Fruit fly (Drosophila melanogaster) whole organism, larva: ENCODE results near the gene CG34309.

ENCODE experiments used
- noc ChIP-seq: fragments of 200-800 bp; sonication (Bioruptor generic); optimal IDR thresholded peaks from 3 replicates; lab custom pipeline; 2019; ENCODE audit warnings: missing biosample characterization, mild to moderate bottlenecking, missing genetic modification characterization, moderate library complexity

Gene CG34309

dm6 chr3R:13379675-13380074 lies 7.2 kb downstream of the CG34309 start, which contains the start of the genes CG9813 and CG8870:
CG9813 (minus strand) TSS chr3R:13379775.
CG8870 (plus strand) TSS chr3R:13379842.
- no peak for TF ChIP-seq noc (tag; lab: Kevin White, UChicago)

DNA sequence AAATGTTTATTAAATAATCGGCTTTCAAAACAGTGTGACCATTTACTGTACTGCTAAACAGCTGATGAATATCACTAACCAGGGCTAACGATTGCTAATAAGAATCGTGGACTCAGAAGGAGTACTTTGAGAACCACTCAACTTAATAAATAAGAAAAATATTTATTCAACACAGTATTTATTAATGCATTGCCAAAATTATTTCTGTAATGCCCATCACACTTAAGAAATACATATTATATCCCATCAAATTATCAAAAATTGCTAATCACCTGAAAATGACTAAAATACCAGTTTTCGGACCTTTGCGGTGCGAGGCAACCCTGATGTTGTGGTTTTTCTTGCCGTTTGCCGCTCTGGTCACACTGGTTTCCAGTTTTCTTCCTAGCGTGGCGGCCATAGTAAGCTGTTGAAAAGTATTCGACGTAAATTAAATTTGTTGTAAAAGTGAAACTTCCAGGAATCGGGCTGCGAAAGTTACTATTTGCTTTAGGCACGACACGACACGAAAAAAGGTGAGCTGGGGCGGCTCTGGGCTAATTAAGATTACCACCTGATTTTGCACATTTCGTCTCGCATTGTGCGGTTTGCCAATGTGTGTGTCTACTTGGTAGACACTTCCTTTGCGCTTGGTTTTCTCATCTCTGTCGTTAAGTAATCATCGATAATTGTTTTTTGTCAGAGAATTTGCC lies 9.5 kb downstream of the CG34309 start, which contains the start of the genes mRpS21 and Droj2:
Gene mRpS21 (minus strand): TSS at position 66 of the 692 bp plus-strand sequence.
Gene Droj2 (plus strand): TSS at position 363 of the 692 bp plus-strand sequence.
- TF ChIP-seq noc (tag; lab: Kevin White, UChicago) = peak; percentile 32

dm6 chr3R:13382656-13383142 lies 10.3 kb downstream of the CG34309 start:
- peak; percentile 1 for TF ChIP-seq noc (tag; lab: Kevin White, UChicago)

DNA sequence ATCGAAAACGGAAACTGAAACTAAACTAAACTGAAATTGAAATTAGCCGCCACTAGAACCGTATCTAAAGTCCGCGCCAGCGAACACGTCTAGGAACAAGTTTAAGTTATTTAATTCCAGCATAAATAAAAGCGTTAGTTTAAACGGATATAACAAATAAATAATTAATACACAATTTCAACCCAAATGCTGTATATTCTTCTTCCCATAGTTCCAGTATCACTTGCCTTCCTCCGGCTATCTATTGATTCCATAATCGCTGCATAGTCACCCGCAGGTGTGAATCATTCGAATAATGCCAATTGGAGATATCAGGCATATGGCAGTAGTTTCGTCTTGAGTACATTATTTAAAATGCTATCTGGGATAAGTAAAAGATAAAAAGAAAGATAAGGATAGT lies 12.7 kb downstream of the CG34309 start:
- no peak for TF ChIP-seq noc (tag; lab: Kevin White, UChicago)

- TF ChIP-seq noc (tag; lab: Kevin White, UChicago) = no peak
Observed at dm6 chr3R:13388160-13388870, 15.9 kb downstream of the CG34309 start, which contains the start of gene CG9799. CG9799 (minus strand) TSS chr3R:13388709.

- no peak for TF ChIP-seq noc (tag; lab: Kevin White, UChicago)
Observed at dm6 chr3R:13390490-13390889, 18.1 kb downstream of the CG34309 start.

- TF ChIP-seq noc (tag; lab: Kevin White, UChicago) = no peak
Observed at dm6 chr3R:13393009-13393408, 20.6 kb downstream of the CG34309 start.

DNA sequence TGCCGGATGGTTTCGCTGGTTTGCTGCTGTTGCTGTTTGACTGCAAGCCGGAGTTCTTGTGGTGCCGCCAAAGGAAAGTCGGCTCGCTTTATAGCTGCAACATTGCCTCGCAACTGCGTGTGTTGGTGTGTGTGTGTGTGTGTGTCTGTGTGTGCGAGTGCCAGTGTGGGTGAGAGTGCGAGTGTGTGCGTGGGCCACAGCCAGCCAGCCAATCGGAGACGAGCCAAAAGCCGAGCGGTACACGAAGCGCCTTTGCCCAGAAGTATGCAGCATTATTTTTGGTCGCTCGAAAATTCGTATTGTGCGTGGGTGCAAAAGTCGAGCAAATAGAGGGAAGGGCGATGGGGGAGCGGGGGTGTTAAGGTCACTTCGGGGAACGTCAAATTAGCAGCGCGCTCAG lies 22.7 kb downstream of the CG34309 start, which contains the start of gene CCHa2:
Gene CCHa2 (minus strand): TSS at position 65 of the 400 bp plus-strand sequence.
- TF ChIP-seq noc (tag; lab: Kevin White, UChicago) = no peak

DNA sequence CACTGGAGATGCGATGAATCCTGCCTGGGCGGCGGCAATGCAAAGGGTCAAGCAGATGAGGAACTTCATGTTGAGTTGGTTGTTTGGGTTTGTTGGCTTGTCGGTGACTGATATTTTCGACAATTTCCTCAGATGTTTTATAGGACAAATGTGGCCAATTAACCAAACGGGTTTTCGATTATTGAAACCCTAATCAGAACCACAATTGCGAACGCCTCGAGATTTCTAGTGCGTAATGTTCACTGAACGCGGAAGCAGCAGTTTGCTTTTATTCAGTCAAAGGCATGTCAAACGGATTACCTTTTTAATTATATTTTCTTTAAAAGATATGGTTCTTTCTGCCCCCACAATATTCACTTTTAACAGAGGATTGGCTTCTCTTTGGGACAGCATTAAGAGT lies 24.6 kb downstream of the CG34309 start, which contains the start of gene CG14374:
Gene CG14374 (minus strand): TSS at position 101 of the 400 bp plus-strand sequence.
- TF ChIP-seq noc (tag; lab: Kevin White, UChicago) = no peak

DNA sequence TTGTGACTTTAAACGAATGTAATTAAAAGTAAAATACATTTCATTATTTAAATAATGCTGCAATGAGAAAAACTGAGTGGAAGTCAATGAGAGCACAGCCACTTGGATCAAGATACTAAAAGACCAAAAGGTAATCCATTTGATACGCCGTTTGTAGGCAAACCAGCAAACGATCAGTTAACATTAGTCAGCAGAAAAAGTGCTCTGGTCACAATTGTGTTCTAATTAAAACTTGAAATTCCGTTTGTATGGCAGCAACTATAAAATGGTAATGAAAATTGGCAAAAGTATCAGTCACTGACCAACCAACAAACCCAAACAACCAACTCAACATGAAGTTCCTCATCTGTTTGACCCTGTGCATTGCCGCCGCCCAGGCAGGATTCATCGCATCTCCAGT lies 25.1 kb downstream of the CG34309 start, which contains the start of gene CG14377:
Gene CG14377 (plus strand): TSS at position 301 of the 400 bp plus-strand sequence.
- no peak for TF ChIP-seq noc (tag; lab: Kevin White, UChicago)

dm6 chr3R:13400902-13401721 lies 28.7 kb downstream of the CG34309 start:
- peak; percentile 94 for TF ChIP-seq noc (tag; lab: Kevin White, UChicago)

- TF ChIP-seq noc (tag; lab: Kevin White, UChicago) = no peak
Observed at dm6 chr3R:13401722-13402296, 29.4 kb downstream of the CG34309 start, which contains the start of gene GILT1. GILT1 (minus strand) TSS chr3R:13401862.

DNA sequence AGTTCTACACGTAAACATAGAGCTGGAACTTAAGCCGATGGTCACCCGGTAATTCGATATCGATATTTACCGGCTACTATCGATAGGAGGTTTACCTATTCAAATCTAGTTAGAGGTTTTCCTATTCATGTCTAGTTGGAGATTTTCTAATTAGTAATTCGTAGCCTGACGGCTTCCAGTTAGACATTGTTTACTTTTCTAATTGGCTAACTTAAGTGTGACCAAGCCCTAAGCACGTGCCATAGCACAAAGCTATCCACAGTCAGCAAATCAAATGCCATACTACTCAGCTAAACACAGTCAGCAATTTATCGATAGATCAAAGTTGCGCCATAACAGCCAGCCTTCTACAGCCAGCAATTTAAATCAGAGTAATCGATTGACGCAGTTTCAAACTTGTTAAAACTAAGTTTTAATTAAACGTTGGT lies 30.6 kb downstream of the CG34309 start, which contains the start of gene Dpm3:
Gene Dpm3 (minus strand): TSS at position 20 of the 428 bp plus-strand sequence.
- no peak for TF ChIP-seq noc (tag; lab: Kevin White, UChicago)

DNA sequence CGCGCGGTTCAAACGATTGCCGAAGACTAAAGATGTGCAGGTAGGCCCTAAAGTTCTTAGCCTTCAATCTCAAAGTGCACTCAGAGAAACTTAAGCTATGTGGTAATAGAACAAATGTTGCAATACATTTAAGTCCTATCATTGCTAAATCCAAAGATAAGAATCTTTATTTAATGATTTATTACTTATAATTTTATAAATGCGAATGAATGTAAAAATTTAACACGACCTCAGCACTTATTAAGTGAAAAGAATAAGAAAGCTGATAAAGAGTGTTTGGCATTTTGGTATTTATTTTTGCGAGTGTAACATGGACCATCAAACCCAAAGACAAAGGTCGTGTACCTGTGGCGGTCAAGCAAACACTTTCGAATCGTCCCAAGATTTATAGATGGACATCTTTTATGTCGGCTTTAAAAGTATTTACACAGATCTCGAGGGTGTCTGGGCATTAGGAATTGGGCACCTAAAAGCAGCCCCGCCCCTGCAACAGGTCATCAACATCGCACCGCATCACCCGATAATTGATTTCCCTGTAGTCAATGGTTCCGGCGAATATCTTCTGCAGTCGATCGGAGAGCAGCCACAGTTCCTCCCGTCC lies 32.5 kb downstream of the CG34309 start, which contains the start of gene yellow-e3:
Gene yellow-e3 (minus strand): TSS at position 30 of the 601 bp plus-strand sequence.
- no peak for TF ChIP-seq noc (tag; lab: Kevin White, UChicago)
